Worm (Caenorhabditis elegans) whole organism, L3 larva: ENCODE measurements around the gene F33A8.4.

ENCODE experiments used
- ZK546.5 ChIP-seq: sonication (generic microtip); optimal IDR thresholded peaks from 2 replicates; lab custom pipeline; 2017; ENCODE audit warnings: missing biosample characterization, missing genetic modification characterization
- lin-39 ChIP-seq: fragments of 150-350 bp; optimal IDR thresholded peaks from 2 replicates; lab custom pipeline; 2018; ENCODE audit warnings: missing biosample characterization, missing genetic modification reagents, missing genetic modification characterization
- unc-62 ChIP-seq: fragments of 150-350 bp; sonication (generic microtip); optimal IDR thresholded peaks from 4 replicates; lab custom pipeline; 2014; ENCODE audit warnings: missing biosample characterization, missing genetic modification reagents, missing genetic modification characterization

DNA sequence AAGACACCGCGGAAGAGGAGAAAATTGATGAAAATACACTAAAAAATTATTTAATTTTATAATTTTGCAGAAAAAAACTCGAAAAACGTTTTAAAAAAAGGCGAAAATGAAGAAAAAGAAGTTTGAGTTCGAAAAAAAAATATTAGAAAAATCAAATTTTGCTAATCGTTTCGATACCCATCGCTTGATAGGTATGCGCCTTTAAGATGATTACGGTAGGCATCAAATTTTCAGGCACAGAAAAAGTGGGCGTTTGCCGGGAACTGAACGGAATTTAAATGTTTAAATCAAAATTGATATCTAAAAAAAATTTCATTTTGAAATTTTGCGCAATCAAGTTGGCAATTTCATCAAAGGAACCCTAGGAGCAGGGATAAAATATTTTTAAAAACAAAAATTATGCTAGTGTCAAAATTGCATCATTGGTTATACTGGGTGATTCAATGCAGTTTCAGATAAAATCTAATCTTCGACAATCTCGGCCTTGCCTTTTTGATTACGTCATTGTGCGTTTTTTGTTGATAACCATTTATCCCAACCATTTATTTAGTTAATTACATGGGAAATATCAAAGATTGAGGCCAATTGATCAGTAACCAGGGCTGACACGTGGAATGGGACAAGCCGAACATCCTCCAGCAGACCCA is 5.2 kb downstream of the F33A8.4 start:
- TF ChIP-seq ZK546.5 (tag; lab: Kevin White, UChicago): no peak
- no peak for TF ChIP-seq unc-62 (GFP tag; lab: Kevin White, UChicago)
- TF ChIP-seq lin-39 (tag; lab: Kevin White, UChicago): no peak
